Worm (Caenorhabditis elegans): ENCODE results near the gene lgmn-1.

lgmn-1 gene

DNA sequence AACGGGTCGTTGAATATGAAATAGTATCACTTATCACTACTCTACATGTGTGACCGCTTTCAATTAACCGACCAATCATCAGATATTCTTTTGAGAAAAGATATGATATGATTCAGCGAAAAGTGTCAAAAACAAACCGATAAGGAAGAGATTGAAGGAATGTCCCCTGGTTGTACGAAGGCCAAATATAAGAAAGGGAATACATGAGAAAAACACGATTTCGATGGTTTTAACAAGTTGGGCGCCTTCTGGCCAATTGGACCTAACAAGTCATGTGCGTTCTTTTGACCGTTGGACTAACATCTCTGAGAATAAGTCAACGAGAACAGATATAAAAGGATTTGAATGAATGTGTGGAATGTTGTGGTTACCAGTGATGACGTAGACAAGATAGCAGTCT, 43.0 kb downstream of the lgmn-1 start:
- no peak for TF ChIP-seq unc-62 (GFP tag; optimal IDR thresholded peaks at IDR 0.05)

ce11 chrV:12556904-12557303, 44.0 kb downstream of the lgmn-1 start:
- TF ChIP-seq unc-62 (GFP tag; optimal IDR thresholded peaks at IDR 0.05): no peak

- no peak for TF ChIP-seq unc-62 (GFP tag; optimal IDR thresholded peaks at IDR 0.05)
Measured at ce11 chrV:12560328-12560782, 47.5 kb downstream of the lgmn-1 start, which contains the start of gene sel-1. TSS of gene sel-1 (plus strand) at chrV:12560732.

DNA sequence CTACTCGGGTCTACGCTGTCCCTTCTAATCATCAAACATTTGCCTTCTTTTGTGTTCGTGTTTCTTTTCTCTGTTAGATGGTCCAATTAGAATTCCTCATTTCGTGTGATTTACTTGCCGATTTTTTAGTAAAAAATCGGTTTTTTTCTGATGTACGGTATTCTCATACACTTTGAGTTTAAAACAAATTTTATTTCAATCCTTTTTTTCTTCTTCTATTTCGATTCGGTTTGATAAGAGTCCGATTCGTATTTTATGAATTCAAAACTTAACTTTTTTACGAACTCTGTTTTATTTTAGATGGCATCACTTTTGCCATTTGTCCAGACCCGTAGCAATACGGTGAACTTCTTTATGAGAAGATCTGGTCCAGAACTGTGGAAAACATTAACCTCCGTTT, 50.3 kb downstream of the lgmn-1 start, which contains the start of gene mrps-5:
mrps-5 (plus strand) TSS at position 301 of the 400 bp plus-strand sequence.
- no peak for TF ChIP-seq unc-62 (GFP tag; optimal IDR thresholded peaks at IDR 0.05)

Measured in whole organism, dauer.